Fruit fly (Drosophila melanogaster) whole organism, adult: Measurements from ENCODE around the gene CG46396.

Source experiments
- Crg-1 ChIP-seq: fragments of 200-800 bp; sonication (Bioruptor generic); optimal IDR thresholded peaks from 2 replicates; lab custom pipeline; 2016; ENCODE audit warnings: missing biosample characterization, missing genetic modification characterization
- kay ChIP-seq: fragments of 200-800 bp; sonication (Bioruptor generic); peaks from one replicate; lab custom pipeline; 2016; ENCODE audit warnings: missing biosample characterization, missing genetic modification characterization, borderline replicate concordance
- pad ChIP-seq: fragments of 200-800 bp; sonication (Bioruptor generic); optimal IDR thresholded peaks from 3 replicates; lab custom pipeline; 2017; ENCODE audit warnings: missing biosample characterization, missing genetic modification characterization, mild to moderate bottlenecking, moderate library complexity, missing genetic modification reagents
- toe ChIP-seq: fragments of 200-800 bp; sonication (Bioruptor generic); optimal IDR thresholded peaks from 2 replicates; lab custom pipeline; 2016; ENCODE audit warnings: missing biosample characterization, missing genetic modification characterization

dm6 chr3R:6291437-6291836 lies 12.4 kb upstream of the CG46396 start, which contains the start of gene Osi13:
- no peak for TF ChIP-seq toe
- no peak for TF ChIP-seq kay (GFP tag; lab: Kevin White, UChicago)
- no peak for TF ChIP-seq pad (GFP tag; lab: Kevin White, UChicago)
- TF ChIP-seq Crg-1 (GFP tag; lab: Kevin White, UChicago): no peak
